Fruit fly (Drosophila melanogaster) whole organism, embryonic: ENCODE data around the gene Sec13.

ENCODE experiments used
- Ada2b ChIP-seq: fragments of 200-800 bp; sonication (Bioruptor generic); IDR thresholded peaks from 2 replicates; pipeline ENCODE4 v1.3.6; 2022; ENCODE audit warnings: missing biosample characterization, missing genetic modification characterization
- Atf-2 ChIP-seq: fragments of 200-800 bp; sonication (Bioruptor generic); optimal IDR thresholded peaks from 2 replicates; lab custom pipeline; 2016; ENCODE audit warnings: missing biosample characterization, missing genetic modification characterization
- CG10209 ChIP-seq: fragments of 200-800 bp; sonication (Bioruptor generic); optimal IDR thresholded peaks from 3 replicates; lab custom pipeline; 2017; ENCODE audit warnings: missing biosample characterization, mild to moderate bottlenecking, missing genetic modification characterization, missing genetic modification reagents
- CG10462 ChIP-seq: fragments of 200-800 bp; sonication (Bioruptor generic); optimal IDR thresholded peaks from 2 replicates; lab custom pipeline; 2016; ENCODE audit warnings: missing biosample characterization, missing genetic modification characterization
- CG1233 ChIP-seq: fragments of 200-800 bp; sonication (Bioruptor generic); optimal IDR thresholded peaks from 4 replicates; lab custom pipeline; 2018; ENCODE audit warnings: missing biosample characterization, mild to moderate bottlenecking, missing genetic modification characterization
- CG14050 ChIP-seq: fragments of 200-800 bp; sonication (Bioruptor generic); IDR thresholded peaks from 3 replicates; pipeline ENCODE4 v1.3.6; 2022; ENCODE audit warnings: missing biosample characterization, missing genetic modification characterization
- CG14441 ChIP-seq: fragments of 200-800 bp; sonication (Bioruptor generic); IDR thresholded peaks from 2 replicates; pipeline ENCODE4 v1.3.6; 2022; ENCODE audit warnings: missing biosample characterization, missing genetic modification characterization
- CG16863 ChIP-seq: fragments of 200-800 bp; sonication (Bioruptor generic); optimal IDR thresholded peaks from 3 replicates; lab custom pipeline; 2016; ENCODE audit warnings: missing biosample characterization, missing genetic modification characterization
- CG17186 ChIP-seq: fragments of 200-800 bp; sonication (Bioruptor generic); optimal IDR thresholded peaks from 3 replicates; lab custom pipeline; 2017; ENCODE audit warnings: missing biosample characterization, missing genetic modification reagents, missing genetic modification characterization
- CG17328 ChIP-seq: fragments of 200-800 bp; sonication (Bioruptor generic); IDR thresholded peaks from 2 replicates; pipeline ENCODE4 v1.3.6; 2022; ENCODE audit warnings: missing biosample characterization, missing genetic modification characterization
- CG17802 ChIP-seq: fragments of 200-800 bp; sonication (Bioruptor generic); optimal IDR thresholded peaks from 2 replicates; lab custom pipeline; 2018; ENCODE audit warnings: missing biosample characterization, mild to moderate bottlenecking, missing genetic modification characterization, moderate library complexity
- CG1792 ChIP-seq: fragments of 200-800 bp; sonication (Bioruptor generic); optimal IDR thresholded peaks from 2 replicates; lab custom pipeline; 2016; ENCODE audit warnings: missing biosample characterization, missing genetic modification characterization
- CG2129 ChIP-seq: fragments of 200-800 bp; sonication (Bioruptor generic); IDR thresholded peaks from 2 replicates; pipeline ENCODE4 v1.3.6; 2022; ENCODE audit warnings: missing biosample characterization, missing genetic modification characterization; ENCODE audit not compliant: partially characterized antibody
- CG33557 ChIP-seq: fragments of 200-800 bp; sonication (Bioruptor generic); optimal IDR thresholded peaks from 2 replicates; lab custom pipeline; 2019; ENCODE audit warnings: missing biosample characterization, mild to moderate bottlenecking, missing genetic modification characterization, moderate library complexity
- CG34422 ChIP-seq: fragments of 200-800 bp; sonication (Bioruptor generic); IDR thresholded peaks from 3 replicates; pipeline ENCODE4 v1.3.6; 2022; ENCODE audit warnings: missing biosample characterization, missing genetic modification characterization
- CG6689 ChIP-seq: fragments of 200-800 bp; sonication (Bioruptor generic); IDR thresholded peaks from 2 replicates; pipeline ENCODE4 v1.3.6; 2022; ENCODE audit warnings: missing biosample characterization, missing genetic modification characterization
- CTCF ChIP-seq: fragments of 200-800 bp; sonication (Bioruptor generic); optimal IDR thresholded peaks from 2 replicates; lab custom pipeline; 2017; ENCODE audit warnings: missing biosample characterization, mild to moderate bottlenecking, missing genetic modification characterization, moderate library complexity
- D19A ChIP-seq: fragments of 200-800 bp; optimal IDR thresholded peaks from 3 replicates; lab custom pipeline; 2019; ENCODE audit warnings: missing biosample characterization, mild to moderate bottlenecking, missing genetic modification characterization, moderate library complexity
- Dip3 ChIP-seq: fragments of 200-800 bp; sonication (Bioruptor generic); optimal IDR thresholded peaks from 3 replicates; lab custom pipeline; 2016; ENCODE audit warnings: missing biosample characterization, missing genetic modification characterization
- E2f1 ChIP-seq: fragments of 200-800 bp; sonication (Bioruptor generic); IDR thresholded peaks from 2 replicates; pipeline ENCODE4 v1.3.6; 2022; ENCODE audit warnings: missing biosample characterization, missing genetic modification characterization
- GATAe ChIP-seq: fragments of 200-800 bp; sonication (Bioruptor generic); conservative IDR thresholded peaks from 2 replicates; pipeline ENCODE4 v1.3.6; 2022; ENCODE audit warnings: missing biosample characterization, missing genetic modification characterization
- MESR4 ChIP-seq: fragments of 200-800 bp; sonication (Bioruptor generic); optimal IDR thresholded peaks from 2 replicates; lab custom pipeline; 2018; ENCODE audit warnings: missing biosample characterization, mild to moderate bottlenecking, missing genetic modification characterization, moderate library complexity
- MTF-1 ChIP-seq: fragments of 200-800 bp; sonication (Bioruptor generic); optimal IDR thresholded peaks from 2 replicates; lab custom pipeline; 2018; ENCODE audit warnings: missing biosample characterization, mild to moderate bottlenecking, missing genetic modification characterization, borderline replicate concordance
- Neu2 ChIP-seq: fragments of 200-800 bp; sonication (Bioruptor generic); optimal IDR thresholded peaks from 3 replicates; lab custom pipeline; 2016; ENCODE audit warnings: missing biosample characterization, missing genetic modification characterization, borderline replicate concordance
- NfI ChIP-seq: fragments of 200-800 bp; sonication (Bioruptor generic); optimal IDR thresholded peaks from 3 replicates; lab custom pipeline; 2018; ENCODE audit warnings: missing biosample characterization, mild to moderate bottlenecking, missing genetic modification characterization, moderate library complexity
- Optix ChIP-seq: fragments of 200-800 bp; sonication (Bioruptor generic); IDR thresholded peaks from 3 replicates; pipeline ENCODE4 v1.3.6; 2022; ENCODE audit warnings: missing biosample characterization, missing genetic modification characterization
- PHDP ChIP-seq: fragments of 200-800 bp; sonication (Bioruptor generic); optimal IDR thresholded peaks from 3 replicates; lab custom pipeline; 2018; ENCODE audit warnings: missing biosample characterization, mild to moderate bottlenecking, missing genetic modification characterization, moderate library complexity
- Ssrp ChIP-seq: fragments of 200-800 bp; sonication (Bioruptor generic); optimal IDR thresholded peaks from 2 replicates; lab custom pipeline; 2018; ENCODE audit warnings: missing biosample characterization, mild to moderate bottlenecking, missing genetic modification characterization, moderate library complexity
- Vsx1 ChIP-seq: fragments of 200-800 bp; sonication (Bioruptor generic); optimal IDR thresholded peaks from 2 replicates; lab custom pipeline; 2017; ENCODE audit warnings: missing biosample characterization, mild to moderate bottlenecking, missing genetic modification characterization, missing genetic modification reagents
- YL-1 ChIP-seq: fragments of 200-800 bp; sonication (Bioruptor generic); optimal IDR thresholded peaks from 3 replicates; lab custom pipeline; 2017; ENCODE audit warnings: missing biosample characterization, mild to moderate bottlenecking, missing genetic modification characterization
- dm ChIP-seq: fragments of 200-800 bp; sonication (Bioruptor generic); optimal IDR thresholded peaks from 3 replicates; lab custom pipeline; 2016; ENCODE audit warnings: missing biosample characterization, missing genetic modification characterization
- dmrt99B ChIP-seq: fragments of 200-800 bp; sonication (Bioruptor generic); optimal IDR thresholded peaks from 2 replicates; lab custom pipeline; 2018; ENCODE audit warnings: missing biosample characterization, mild to moderate bottlenecking, missing genetic modification characterization, moderate library complexity
- ewg ChIP-seq: fragments of 200-800 bp; sonication (Bioruptor generic); optimal IDR thresholded peaks from 3 replicates; lab custom pipeline; 2017; ENCODE audit warnings: mild to moderate bottlenecking, missing biosample characterization, missing genetic modification reagents, missing genetic modification characterization
- eyg ChIP-seq: fragments of 200-800 bp; sonication (Bioruptor generic); optimal IDR thresholded peaks from 3 replicates; lab custom pipeline; 2016; ENCODE audit warnings: missing biosample characterization, missing genetic modification characterization
- fd96Cb ChIP-seq: fragments of 200-800 bp; sonication (Bioruptor generic); optimal IDR thresholded peaks from 2 replicates; lab custom pipeline; 2018; ENCODE audit warnings: missing biosample characterization, mild to moderate bottlenecking, missing genetic modification characterization, moderate library complexity
- ham ChIP-seq: fragments of 200-800 bp; sonication (Bioruptor generic); IDR thresholded peaks from 2 replicates; pipeline ENCODE4 v1.3.6; 2022; ENCODE audit warnings: missing biosample characterization, missing genetic modification characterization
- hb ChIP-seq: fragments of 200-800 bp; sonication (Bioruptor generic); IDR thresholded peaks from 3 replicates; pipeline ENCODE4 v1.3.6; 2022; ENCODE audit warnings: missing biosample characterization, missing genetic modification characterization; ENCODE audit not compliant: partially characterized antibody
- hkb ChIP-seq, 2 experiments: fragments of 200-800 bp in 1 of 2; fragments of >200 bp in 1 of 2; sonication (Bioruptor generic) in 1 of 2; IDR thresholded peaks in 1 of 2; optimal IDR thresholded peaks in 1 of 2; 2 replicates each; pipeline versions ENCODE4 v1.3.6 to Lab custom; 2017 to 2022; ENCODE audit warnings: missing biosample characterization in 1 of 2, missing genetic modification characterization in 1 of 2
- lbe ChIP-seq: fragments of 200-800 bp; sonication (Bioruptor generic); optimal IDR thresholded peaks from 2 replicates; lab custom pipeline; 2016; ENCODE audit warnings: missing biosample characterization, mild to moderate bottlenecking, missing genetic modification characterization
- nau ChIP-seq: fragments of 200-800 bp; sonication (Bioruptor generic); optimal IDR thresholded peaks from 3 replicates; lab custom pipeline; 2017; ENCODE audit warnings: missing biosample characterization, mild to moderate bottlenecking, missing genetic modification characterization, missing genetic modification reagents
- nerfin-1 ChIP-seq: fragments of 200-800 bp; sonication (Bioruptor generic); optimal IDR thresholded peaks from 3 replicates; lab custom pipeline; 2019; ENCODE audit warnings: missing biosample characterization, mild to moderate bottlenecking, missing genetic modification characterization, moderate library complexity
- nmo ChIP-seq: fragments of 200-800 bp; sonication (Bioruptor generic); optimal IDR thresholded peaks from 2 replicates; lab custom pipeline; 2018; ENCODE audit warnings: missing biosample characterization, mild to moderate bottlenecking, missing genetic modification characterization, moderate library complexity
- oc ChIP-seq: fragments of 200-800 bp; sonication (Bioruptor generic); optimal IDR thresholded peaks from 2 replicates; lab custom pipeline; 2018; ENCODE audit warnings: missing biosample characterization, mild to moderate bottlenecking, missing genetic modification characterization, moderate library complexity
- row ChIP-seq: fragments of 200-800 bp; sonication (Bioruptor generic); IDR thresholded peaks from 3 replicates; pipeline ENCODE4 v1.3.6; 2022; ENCODE audit warnings: missing biosample characterization, missing genetic modification characterization
- schlank ChIP-seq: fragments of 200-800 bp; sonication (Bioruptor generic); optimal IDR thresholded peaks from 2 replicates; lab custom pipeline; 2018; ENCODE audit warnings: missing biosample characterization, mild to moderate bottlenecking, missing genetic modification characterization
- sima ChIP-seq: fragments of 200-800 bp; sonication (Bioruptor generic); optimal IDR thresholded peaks from 2 replicates; lab custom pipeline; 2016; ENCODE audit warnings: missing biosample characterization, missing genetic modification characterization
- sqz ChIP-seq: fragments of 200-800 bp; sonication (Bioruptor generic); optimal IDR thresholded peaks from 3 replicates; lab custom pipeline; 2018; ENCODE audit warnings: missing biosample characterization, mild to moderate bottlenecking, missing genetic modification characterization
- trem ChIP-seq: fragments of 200-800 bp; optimal IDR thresholded peaks from 3 replicates; lab custom pipeline; 2019; ENCODE audit warnings: missing biosample characterization, mild to moderate bottlenecking, missing genetic modification characterization, moderate library complexity
- vnd ChIP-seq: fragments of 200-800 bp; sonication (Bioruptor generic); IDR thresholded peaks from 3 replicates; pipeline ENCODE4 v1.3.6; 2022; ENCODE audit warnings: missing biosample characterization, missing genetic modification characterization; ENCODE audit not compliant: partially characterized antibody
- yki ChIP-seq: fragments of >200 bp; optimal IDR thresholded peaks from 3 replicates; lab custom pipeline; 2018

Gene Sec13

DNA sequence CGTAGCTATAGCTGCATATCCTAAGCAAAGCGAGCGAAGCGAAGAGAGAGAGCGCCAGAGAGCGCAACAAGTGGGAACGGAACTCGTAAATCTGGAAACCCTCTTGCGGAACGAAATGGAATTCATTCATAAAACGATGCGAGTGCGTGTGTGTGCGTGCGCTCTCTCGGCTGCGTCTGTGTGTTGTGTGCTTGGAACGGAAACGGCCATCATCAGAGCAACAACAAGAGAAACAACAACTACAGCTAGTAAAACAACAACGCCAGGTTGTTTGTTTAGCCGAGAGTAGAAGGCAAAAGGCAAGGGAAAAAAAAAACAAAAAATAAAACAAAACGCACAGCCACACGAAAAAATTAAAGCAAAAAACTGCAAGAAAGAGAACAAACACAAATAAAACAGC, 41.7 kb upstream of the Sec13 start (continued):
- TF ChIP-seq Dip3 (GFP tag; lab: Kevin White, UChicago) (no peak), nerfin-1 (tag; lab: Kevin White, UChicago) (peak; percentile 52), dmrt99B (tag; lab: Kevin White, UChicago) (peak; percentile 24), ham (GFP tag; lab: Robert Waterston, UW) (no peak), CG10209 (GFP tag; lab: Kevin White, UChicago) (no peak), CG1233 (GFP tag; lab: Kevin White, UChicago) (peak; percentile 70), CG16863 (no peak), hkb (optimal IDR thresholded peaks at IDR 0.05; lab: Kevin White, UChicago) (no peak), hkb (GFP tag; IDR thresholded peaks at IDR 0.05; lab: Robert Waterston, UW) (peak; percentile 53; the same call in 1 of the 2 replicates), trem (peak; percentile 27), Atf-2 (GFP tag; lab: Kevin White, UChicago) (no peak), CG17186 (GFP tag; lab: Kevin White, UChicago) (no peak), sqz (peak; percentile 70), CG14050 (GFP tag; lab: Robert Waterston, UW) (no peak), Vsx1 (GFP tag; lab: Kevin White, UChicago) (peak; percentile 33), Optix (no peak), eyg (GFP tag; lab: Kevin White, UChicago) (peak; percentile 23), schlank (tag; lab: Kevin White, UChicago) (peak; percentile 25), CG1792 (GFP tag; lab: Kevin White, UChicago) (no peak), Neu2 (GFP tag; lab: Kevin White, UChicago) (no peak), ewg (GFP tag; lab: Kevin White, UChicago) (no peak), row (0 out of 3 replicates have a peak, but pooled peaks have one; percentile 6), GATAe (GFP tag; lab: Robert Waterston, UW) (no peak), NfI (GFP tag; lab: Kevin White, UChicago) (peak; percentile 64), fd96Cb (tag; lab: Kevin White, UChicago) (no peak), nmo (GFP tag; lab: Kevin White, UChicago) (no peak), nau (GFP tag; lab: Kevin White, UChicago) (peak; percentile 65), yki (peak; percentile 73), CG17328 (0 out of 2 replicates have a peak, but pooled peaks have one; percentile 32), lbe (GFP tag; lab: Kevin White, UChicago) (no peak), CG10462 (no peak), Ssrp (tag; lab: Kevin White, UChicago) (no peak), MESR4 (GFP tag; lab: Kevin White, UChicago) (no peak), CG6689 (GFP tag; lab: Robert Waterston, UW) (no peak), YL-1 (GFP tag; lab: Kevin White, UChicago) (no peak), oc (peak; percentile 50), sima (no peak), CG2129 (GFP tag; lab: Robert Waterston, UW) (no peak), hb (GFP tag; lab: Robert Waterston, UW) (no peak), MTF-1 (GFP tag; lab: Kevin White, UChicago) (peak; percentile 68), vnd (no peak), PHDP (tag; lab: Kevin White, UChicago) (peak; percentile 23), CG33557 (GFP tag; lab: Kevin White, UChicago) (peak; percentile 47), Ada2b (GFP tag; lab: Robert Waterston, UW) (no peak; the same call in 1 of the 2 replicates), CTCF (GFP tag; lab: Kevin White, UChicago) (peak; percentile 21), E2f1 (GFP tag; lab: Robert Waterston, UW) (no peak; the same call in 1 of the 2 replicates), CG17802 (tag; lab: Kevin White, UChicago) (no peak), dm (GFP tag; lab: Kevin White, UChicago) (peak; percentile 7), CG34422 (GFP tag; lab: Robert Waterston, UW) (no peak; the same call in 2 of the 3 replicates), CG14441 (GFP tag; lab: Robert Waterston, UW) (0 out of 2 replicates have a peak, but pooled peaks have one; percentile 5), D19A (no peak)
